Worm (Caenorhabditis elegans) whole organism, late embryonic: ENCODE measurements around the gene K11H3.2.

Experiments used
- C08G9.2 ChIP-seq: sonication (generic microtip); optimal IDR thresholded peaks from 2 replicates; lab custom pipeline; 2016; ENCODE audit warnings: mild to moderate bottlenecking, missing genetic modification characterization, moderate library complexity, missing compliant biosample characterization
- C38D4.7 ChIP-seq: fragments of 200-800 bp; sonication (Bioruptor generic); optimal IDR thresholded peaks from 2 replicates; lab custom pipeline; 2018; ENCODE audit warnings: mild to moderate bottlenecking, missing genetic modification characterization, moderate library complexity, missing compliant biosample characterization
- K02D7.2 ChIP-seq: sonication (generic microtip); optimal IDR thresholded peaks from 2 replicates; lab custom pipeline; 2017; ENCODE audit warnings: mild to moderate bottlenecking, missing genetic modification characterization, missing compliant biosample characterization
- K09A11.1 ChIP-seq: sonication (generic microtip); optimal IDR thresholded peaks from 2 replicates; lab custom pipeline; 2017; ENCODE audit warnings: antibody characterized with exemption, mild to moderate bottlenecking, missing genetic modification characterization, missing compliant biosample characterization; ENCODE audit not compliant: insufficient read depth
- T23F11.4 ChIP-seq: fragments of 200-800 bp; sonication (Bioruptor generic); optimal IDR thresholded peaks from 2 replicates; lab custom pipeline; 2018; ENCODE audit warnings: mild to moderate bottlenecking, missing genetic modification characterization, missing compliant biosample characterization
- Y22D7AL.16 ChIP-seq: sonication (generic microtip); optimal IDR thresholded peaks from 2 replicates; lab custom pipeline; 2016; ENCODE audit warnings: missing genetic modification characterization, missing compliant biosample characterization
- ceh-14 ChIP-seq: sonication (generic microtip); optimal IDR thresholded peaks from 2 replicates; lab custom pipeline; 2016; ENCODE audit warnings: missing genotype, missing genetic modification characterization, missing compliant biosample characterization
- ceh-2 ChIP-seq: sonication (generic microtip); optimal IDR thresholded peaks from 2 replicates; lab custom pipeline; 2016; ENCODE audit warnings: missing genotype, missing genetic modification characterization, missing compliant biosample characterization
- ceh-24 ChIP-seq: sonication (generic microtip); optimal IDR thresholded peaks from 2 replicates; lab custom pipeline; 2016; ENCODE audit warnings: mild to moderate bottlenecking, missing genetic modification characterization, missing compliant biosample characterization
- ceh-30 ChIP-seq: fragments of 150-350 bp; optimal IDR thresholded peaks from 2 replicates; lab custom pipeline; 2014; ENCODE audit warnings: missing biosample characterization, missing genetic modification characterization
- ceh-31 ChIP-seq: sonication (generic microtip); optimal IDR thresholded peaks from 2 replicates; lab custom pipeline; 2016; ENCODE audit warnings: missing genetic modification characterization, missing compliant biosample characterization
- ceh-34 ChIP-seq: sonication (generic microtip); optimal IDR thresholded peaks from 2 replicates; lab custom pipeline; 2016; ENCODE audit warnings: mild to moderate bottlenecking, missing genetic modification characterization, missing compliant biosample characterization
- ceh-45 ChIP-seq: fragments of 200-800 bp; sonication (Bioruptor generic); IDR thresholded peaks from 2 replicates; pipeline ENCODE4 v1.3.6; 2022; ENCODE audit warnings: missing genetic modification reagents, missing genetic modification characterization, missing compliant biosample characterization
- ceh-6 ChIP-seq: fragments of 200-800 bp; sonication (Bioruptor generic); optimal IDR thresholded peaks from 2 replicates; lab custom pipeline; 2018; ENCODE audit warnings: mild to moderate bottlenecking, missing genetic modification characterization, missing compliant biosample characterization
- che-1 ChIP-seq: sonication (generic microtip); optimal IDR thresholded peaks from 2 replicates; lab custom pipeline; 2016; ENCODE audit warnings: mild to moderate bottlenecking, missing genetic modification characterization, missing compliant biosample characterization
- dmd-4 ChIP-seq: sonication (generic microtip); optimal IDR thresholded peaks from 2 replicates; lab custom pipeline; 2016; ENCODE audit warnings: borderline replicate concordance, missing genetic modification characterization, missing compliant biosample characterization
- elt-2 ChIP-seq: sonication (generic microtip); optimal IDR thresholded peaks from 2 replicates; lab custom pipeline; 2016; ENCODE audit warnings: missing genetic modification reagents, missing genetic modification characterization, missing compliant biosample characterization
- elt-4 ChIP-seq: sonication (generic microtip); optimal IDR thresholded peaks from 2 replicates; lab custom pipeline; 2016; ENCODE audit warnings: missing genetic modification characterization, missing compliant biosample characterization
- ets-4 ChIP-seq: sonication (generic microtip); optimal IDR thresholded peaks from 2 replicates; lab custom pipeline; 2016; ENCODE audit warnings: missing genetic modification characterization, missing compliant biosample characterization
- eyg-1 ChIP-seq: sonication (generic microtip); optimal IDR thresholded peaks from 2 replicates; lab custom pipeline; 2016; ENCODE audit warnings: missing genotype, missing genetic modification characterization, missing compliant biosample characterization
- fax-1 ChIP-seq: sonication (generic microtip); optimal IDR thresholded peaks from 2 replicates; lab custom pipeline; 2016; ENCODE audit warnings: missing genotype, missing genetic modification characterization, missing compliant biosample characterization
- fkh-10 ChIP-seq: fragments of 150-350 bp; optimal IDR thresholded peaks from 2 replicates; lab custom pipeline; 2014; ENCODE audit warnings: missing biosample characterization, missing genetic modification reagents, missing genetic modification characterization
- fkh-6 ChIP-seq: sonication (generic microtip); optimal IDR thresholded peaks from 2 replicates; lab custom pipeline; 2016; ENCODE audit warnings: missing genetic modification characterization, missing compliant biosample characterization
- gmeb-2 ChIP-seq: sonication (generic microtip); optimal IDR thresholded peaks from 2 replicates; lab custom pipeline; 2016; ENCODE audit warnings: missing genetic modification characterization, inconsistent platforms, missing compliant biosample characterization
- hlh-30 ChIP-seq: sonication (generic microtip); optimal IDR thresholded peaks from 2 replicates; lab custom pipeline; 2017; ENCODE audit warnings: antibody characterized with exemption, missing genetic modification characterization, missing compliant biosample characterization; ENCODE audit not compliant: insufficient read depth
- hlh-8 ChIP-seq: sonication (generic microtip); optimal IDR thresholded peaks from 2 replicates; lab custom pipeline; 2016; ENCODE audit warnings: missing genotype, missing genetic modification characterization, missing compliant biosample characterization
- lim-6 ChIP-seq: sonication (generic microtip); optimal IDR thresholded peaks from 2 replicates; lab custom pipeline; 2016; ENCODE audit warnings: missing genetic modification characterization, missing compliant biosample characterization
- lin-11 ChIP-seq: fragments of 200-800 bp; sonication (Bioruptor generic); optimal IDR thresholded peaks from 2 replicates; lab custom pipeline; 2018; ENCODE audit warnings: mild to moderate bottlenecking, missing genetic modification characterization, missing compliant biosample characterization
- madf-2 ChIP-seq: sonication (generic microtip); optimal IDR thresholded peaks from 2 replicates; lab custom pipeline; 2017; ENCODE audit warnings: missing genetic modification characterization, missing compliant biosample characterization
- nfya-1 ChIP-seq: sonication (generic microtip); optimal IDR thresholded peaks from 2 replicates; lab custom pipeline; 2017; ENCODE audit warnings: missing genetic modification characterization, mild to moderate bottlenecking, missing compliant biosample characterization, antibody characterized with exemption, moderate library complexity
- nhr-11 ChIP-seq: fragments of 150-350 bp; optimal IDR thresholded peaks from 2 replicates; lab custom pipeline; 2014; ENCODE audit warnings: missing biosample characterization, missing genetic modification characterization
- nhr-232 ChIP-seq: sonication (generic microtip); optimal IDR thresholded peaks from 2 replicates; lab custom pipeline; 2016; ENCODE audit warnings: missing genetic modification characterization, missing compliant biosample characterization
- npax-4 ChIP-seq: sonication (generic microtip); optimal IDR thresholded peaks from 2 replicates; lab custom pipeline; 2016; ENCODE audit warnings: missing genetic modification characterization, missing compliant biosample characterization
- odd-2 ChIP-seq: sonication (generic microtip); optimal IDR thresholded peaks from 2 replicates; lab custom pipeline; 2017; ENCODE audit warnings: antibody characterized with exemption, mild to moderate bottlenecking, missing genetic modification characterization, missing compliant biosample characterization
- pag-3 ChIP-seq: sonication (generic microtip); optimal IDR thresholded peaks from 2 replicates; lab custom pipeline; 2016; ENCODE audit warnings: missing compliant biosample characterization, missing genetic modification characterization, borderline replicate concordance
- pat-9 ChIP-seq: fragments of 200-800 bp; sonication (Bioruptor generic); optimal IDR thresholded peaks from 2 replicates; lab custom pipeline; 2018; ENCODE audit warnings: mild to moderate bottlenecking, missing genetic modification characterization, moderate library complexity, missing compliant biosample characterization
- pros-1 ChIP-seq: fragments of 150-350 bp; optimal IDR thresholded peaks from 2 replicates; lab custom pipeline; 2014; ENCODE audit warnings: missing biosample characterization, missing genetic modification reagents, missing genetic modification characterization
- rnt-1 ChIP-seq: sonication (generic microtip); optimal IDR thresholded peaks from 2 replicates; lab custom pipeline; 2016; ENCODE audit warnings: missing genetic modification characterization, missing compliant biosample characterization
- syd-9 ChIP-seq: sonication (generic microtip); optimal IDR thresholded peaks from 2 replicates; lab custom pipeline; 2016; ENCODE audit warnings: mild to moderate bottlenecking, missing genetic modification characterization, moderate library complexity, missing compliant biosample characterization
- tbx-2 ChIP-seq: sonication (generic microtip); optimal IDR thresholded peaks from 2 replicates; lab custom pipeline; 2016; ENCODE audit warnings: missing genetic modification characterization, missing compliant biosample characterization
- tbx-7 ChIP-seq: sonication (generic microtip); optimal IDR thresholded peaks from 2 replicates; lab custom pipeline; 2016; ENCODE audit warnings: missing genotype, missing genetic modification characterization, missing compliant biosample characterization
- unc-42 ChIP-seq: sonication (generic microtip); optimal IDR thresholded peaks from 2 replicates; lab custom pipeline; 2016; ENCODE audit warnings: missing genotype, missing genetic modification characterization, missing compliant biosample characterization
- unc-86 ChIP-seq: sonication (generic microtip); optimal IDR thresholded peaks from 2 replicates; lab custom pipeline; 2016; ENCODE audit warnings: missing genetic modification characterization, missing compliant biosample characterization
- zip-5 ChIP-seq: sonication (generic microtip); optimal IDR thresholded peaks from 2 replicates; lab custom pipeline; 2016; ENCODE audit warnings: missing genetic modification characterization, missing compliant biosample characterization

Gene K11H3.2

ce11 chrIII:9807560-9808046 lies 38.6 kb upstream of the K11H3.2 start:
- TF ChIP-seq nhr-11 (tag; lab: Kevin White, UChicago) (no peak), hlh-30 (tag; lab: Kevin White, UChicago) (peak; percentile 17)

- TF ChIP-seq hlh-8 = peak; percentile 70
- TF ChIP-seq ceh-34 (tag; lab: Kevin White, UChicago) = no peak
- TF ChIP-seq lin-11 = no peak
- peak; percentile 5 for TF ChIP-seq ceh-14 (tag; lab: Kevin White, UChicago)
- TF ChIP-seq elt-2 = peak; percentile 45
- TF ChIP-seq ceh-31 (tag; lab: Kevin White, UChicago) = peak; percentile 68
- peak; percentile 54 for TF ChIP-seq ets-4 (tag; lab: Kevin White, UChicago)
- TF ChIP-seq unc-86 = peak; percentile 16
- TF ChIP-seq tbx-2 (tag; lab: Kevin White, UChicago) = peak; percentile 77
- peak; percentile 73 for TF ChIP-seq zip-5 (tag; lab: Kevin White, UChicago)
- peak; percentile 65 for TF ChIP-seq ceh-2 (tag; lab: Kevin White, UChicago)
- no peak for TF ChIP-seq madf-2 (tag; lab: Kevin White, UChicago)
- TF ChIP-seq fax-1 (tag; lab: Kevin White, UChicago) = peak; percentile 48
- TF ChIP-seq tbx-7 (tag; lab: Kevin White, UChicago) = peak; percentile 50
- no peak for TF ChIP-seq ceh-45 (GFP tag; lab: Robert Waterston, UW)
These were observed 38.0 kb upstream of the K11H3.2 start, which contains the start of gene gtap-2 for ce11 chrIII:9808179-9808578. gtap-2 (plus strand) TSS chrIII:9808544.

- TF ChIP-seq ceh-31 (tag; lab: Kevin White, UChicago) (no peak), gmeb-2 (tag; lab: Kevin White, UChicago) (no peak), npax-4 (tag; lab: Kevin White, UChicago) (no peak), fkh-6 (no peak), nhr-232 (tag; lab: Kevin White, UChicago) (no peak), lim-6 (tag; lab: Kevin White, UChicago) (no peak), C38D4.7 (GFP tag; lab: Kevin White, UChicago) (no peak), unc-42 (no peak), hlh-30 (tag; lab: Kevin White, UChicago) (no peak), pag-3 (no peak), tbx-7 (tag; lab: Kevin White, UChicago) (no peak), ceh-6 (GFP tag; lab: Kevin White, UChicago) (no peak), T23F11.4 (GFP tag; lab: Kevin White, UChicago) (no peak), K09A11.1 (tag; lab: Kevin White, UChicago) (no peak), hlh-8 (no peak), fax-1 (tag; lab: Kevin White, UChicago) (no peak), odd-2 (tag; lab: Kevin White, UChicago) (no peak), Y22D7AL.16 (no peak), syd-9 (tag; lab: Kevin White, UChicago) (no peak)
These were observed 33.0 kb upstream of the K11H3.2 start, which contains the start of gene ZK632.14 for ce11 chrIII:9813146-9813545. ZK632.14 (plus strand) TSS chrIII:9813446.

DNA sequence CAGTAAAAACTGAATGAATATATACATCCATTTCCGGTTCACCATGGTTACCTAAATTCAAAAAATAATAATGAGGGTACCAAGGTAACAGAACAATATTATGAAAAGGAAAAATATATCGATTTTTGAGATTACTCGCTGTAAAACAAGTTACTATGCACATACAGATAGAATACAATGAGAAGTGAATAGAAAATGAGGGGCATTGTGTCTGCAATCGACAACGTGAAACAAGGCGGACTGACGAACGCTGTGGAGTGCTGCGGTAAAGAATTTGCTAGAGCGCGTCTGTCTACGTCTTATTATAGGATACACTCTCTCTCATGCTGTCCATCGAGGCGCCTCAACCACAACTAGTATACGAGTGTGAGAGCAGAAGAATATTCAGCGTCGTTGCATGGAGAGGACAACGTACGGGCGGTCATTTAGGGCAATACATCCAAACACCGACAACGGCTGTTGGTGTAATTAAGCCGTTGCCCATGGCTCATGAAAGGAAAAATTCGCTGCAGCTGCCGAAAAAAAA lies 29.0 kb upstream of the K11H3.2 start, which contains the start of gene cnx-1:
Gene cnx-1 (minus strand): TSS at position 51 of the 526 bp plus-strand sequence.
- TF ChIP-seq fkh-10 (GFP tag; lab: Kevin White, UChicago) (no peak), ets-4 (tag; lab: Kevin White, UChicago) (no peak), elt-4 (tag; lab: Kevin White, UChicago) (no peak), unc-86 (peak; percentile 31), C08G9.2 (tag; lab: Kevin White, UChicago) (peak; percentile 12), ceh-6 (GFP tag; lab: Kevin White, UChicago) (no peak), zip-5 (tag; lab: Kevin White, UChicago) (no peak), unc-42 (peak; percentile 28), eyg-1 (tag; lab: Kevin White, UChicago) (no peak), C38D4.7 (GFP tag; lab: Kevin White, UChicago) (no peak), ceh-34 (tag; lab: Kevin White, UChicago) (peak; percentile 29), nhr-232 (tag; lab: Kevin White, UChicago) (no peak), ceh-24 (tag; lab: Kevin White, UChicago) (no peak), rnt-1 (tag; lab: Kevin White, UChicago) (peak; percentile 60), che-1 (tag; lab: Kevin White, UChicago) (no peak), madf-2 (tag; lab: Kevin White, UChicago) (peak; percentile 11), dmd-4 (tag; lab: Kevin White, UChicago) (no peak), ceh-30 (tag; lab: Kevin White, UChicago) (no peak), K02D7.2 (tag; lab: Kevin White, UChicago) (no peak), nhr-11 (tag; lab: Kevin White, UChicago) (no peak), nfya-1 (tag; lab: Kevin White, UChicago) (peak; percentile 50), pat-9 (tag; lab: Kevin White, UChicago) (no peak), T23F11.4 (GFP tag; lab: Kevin White, UChicago) (no peak), ceh-2 (tag; lab: Kevin White, UChicago) (no peak), ceh-31 (tag; lab: Kevin White, UChicago) (peak; percentile 85), pros-1 (tag; lab: Kevin White, UChicago) (peak; percentile 30)
